Worm (Caenorhabditis elegans) whole organism, late embryonic: Measurements from ENCODE around the gene F14F9.3.

Source experiments
- C08G9.2 ChIP-seq: sonication (generic microtip); optimal IDR thresholded peaks from 2 replicates; lab custom pipeline; 2016; ENCODE audit warnings: mild to moderate bottlenecking, missing genetic modification characterization, moderate library complexity, missing compliant biosample characterization
- K02D7.2 ChIP-seq: sonication (generic microtip); optimal IDR thresholded peaks from 2 replicates; lab custom pipeline; 2017; ENCODE audit warnings: mild to moderate bottlenecking, missing genetic modification characterization, missing compliant biosample characterization
- K09A11.1 ChIP-seq: sonication (generic microtip); optimal IDR thresholded peaks from 2 replicates; lab custom pipeline; 2017; ENCODE audit warnings: antibody characterized with exemption, mild to moderate bottlenecking, missing genetic modification characterization, missing compliant biosample characterization; ENCODE audit not compliant: insufficient read depth
- T23F11.4 ChIP-seq: fragments of 200-800 bp; sonication (Bioruptor generic); optimal IDR thresholded peaks from 2 replicates; lab custom pipeline; 2018; ENCODE audit warnings: mild to moderate bottlenecking, missing genetic modification characterization, missing compliant biosample characterization
- ahr-1 ChIP-seq: sonication (generic microtip); optimal IDR thresholded peaks from 2 replicates; lab custom pipeline; 2016; ENCODE audit warnings: missing genetic modification characterization, missing compliant biosample characterization
- ama-1 ChIP-seq: fragments of 150-350 bp; optimal IDR thresholded peaks from 2 replicates; lab custom pipeline; 2014
- ceh-24 ChIP-seq: sonication (generic microtip); optimal IDR thresholded peaks from 2 replicates; lab custom pipeline; 2016; ENCODE audit warnings: mild to moderate bottlenecking, missing genetic modification characterization, missing compliant biosample characterization
- ceh-30 ChIP-seq: fragments of 150-350 bp; optimal IDR thresholded peaks from 2 replicates; lab custom pipeline; 2014; ENCODE audit warnings: missing biosample characterization, missing genetic modification characterization
- dve-1 ChIP-seq: sonication (generic microtip); optimal IDR thresholded peaks from 2 replicates; lab custom pipeline; 2017; ENCODE audit warnings: antibody characterized with exemption, mild to moderate bottlenecking, missing genetic modification characterization, missing compliant biosample characterization
- elt-2 ChIP-seq: sonication (generic microtip); optimal IDR thresholded peaks from 2 replicates; lab custom pipeline; 2016; ENCODE audit warnings: missing genetic modification reagents, missing genetic modification characterization, missing compliant biosample characterization
- elt-4 ChIP-seq: sonication (generic microtip); optimal IDR thresholded peaks from 2 replicates; lab custom pipeline; 2016; ENCODE audit warnings: missing genetic modification characterization, missing compliant biosample characterization
- ets-4 ChIP-seq: sonication (generic microtip); optimal IDR thresholded peaks from 2 replicates; lab custom pipeline; 2016; ENCODE audit warnings: missing genetic modification characterization, missing compliant biosample characterization
- fax-1 ChIP-seq: sonication (generic microtip); optimal IDR thresholded peaks from 2 replicates; lab custom pipeline; 2016; ENCODE audit warnings: missing genotype, missing genetic modification characterization, missing compliant biosample characterization
- gmeb-2 ChIP-seq: sonication (generic microtip); optimal IDR thresholded peaks from 2 replicates; lab custom pipeline; 2016; ENCODE audit warnings: missing genetic modification characterization, inconsistent platforms, missing compliant biosample characterization
- hlh-15 ChIP-seq: sonication (generic microtip); optimal IDR thresholded peaks from 2 replicates; lab custom pipeline; 2016; ENCODE audit warnings: missing genetic modification characterization, missing compliant biosample characterization
- hlh-30 ChIP-seq: sonication (generic microtip); optimal IDR thresholded peaks from 2 replicates; lab custom pipeline; 2017; ENCODE audit warnings: antibody characterized with exemption, missing genetic modification characterization, missing compliant biosample characterization; ENCODE audit not compliant: insufficient read depth
- hlh-8 ChIP-seq: sonication (generic microtip); optimal IDR thresholded peaks from 2 replicates; lab custom pipeline; 2016; ENCODE audit warnings: missing genotype, missing genetic modification characterization, missing compliant biosample characterization
- lim-6 ChIP-seq: sonication (generic microtip); optimal IDR thresholded peaks from 2 replicates; lab custom pipeline; 2016; ENCODE audit warnings: missing genetic modification characterization, missing compliant biosample characterization
- lin-11 ChIP-seq: fragments of 200-800 bp; sonication (Bioruptor generic); optimal IDR thresholded peaks from 2 replicates; lab custom pipeline; 2018; ENCODE audit warnings: mild to moderate bottlenecking, missing genetic modification characterization, missing compliant biosample characterization
- mec-3 ChIP-seq: sonication (generic microtip); optimal IDR thresholded peaks from 2 replicates; lab custom pipeline; 2016; ENCODE audit warnings: borderline replicate concordance, missing genetic modification characterization, missing compliant biosample characterization
- nfya-1 ChIP-seq: sonication (generic microtip); optimal IDR thresholded peaks from 2 replicates; lab custom pipeline; 2017; ENCODE audit warnings: missing genetic modification characterization, mild to moderate bottlenecking, missing compliant biosample characterization, antibody characterized with exemption, moderate library complexity
- nhr-232 ChIP-seq: sonication (generic microtip); optimal IDR thresholded peaks from 2 replicates; lab custom pipeline; 2016; ENCODE audit warnings: missing genetic modification characterization, missing compliant biosample characterization
- npax-4 ChIP-seq: sonication (generic microtip); optimal IDR thresholded peaks from 2 replicates; lab custom pipeline; 2016; ENCODE audit warnings: missing genetic modification characterization, missing compliant biosample characterization
- pax-1 ChIP-seq: fragments of 150-350 bp; optimal IDR thresholded peaks from 2 replicates; lab custom pipeline; 2014; ENCODE audit warnings: missing biosample characterization, missing genetic modification characterization
- pha-4 ChIP-seq: fragments of 150-350 bp; optimal IDR thresholded peaks from 2 replicates; lab custom pipeline; 2018; ENCODE audit warnings: missing biosample characterization, missing genetic modification reagents, missing genetic modification characterization
- pros-1 ChIP-seq: fragments of 150-350 bp; optimal IDR thresholded peaks from 2 replicates; lab custom pipeline; 2014; ENCODE audit warnings: missing biosample characterization, missing genetic modification reagents, missing genetic modification characterization
- rnt-1 ChIP-seq: sonication (generic microtip); optimal IDR thresholded peaks from 2 replicates; lab custom pipeline; 2016; ENCODE audit warnings: missing genetic modification characterization, missing compliant biosample characterization
- sdc-2 ChIP-seq: sonication (generic microtip); optimal IDR thresholded peaks from 2 replicates; lab custom pipeline; 2016; ENCODE audit warnings: missing genotype, missing genetic modification characterization, missing compliant biosample characterization
- sox-2 ChIP-seq: fragments of 200-800 bp; sonication (Bioruptor generic); IDR thresholded peaks from 2 replicates; pipeline ENCODE4 v1.3.6; 2022; ENCODE audit warnings: missing genetic modification reagents, missing genetic modification characterization, missing compliant biosample characterization
- sox-4 ChIP-seq: sonication (generic microtip); optimal IDR thresholded peaks from 2 replicates; lab custom pipeline; 2017; ENCODE audit warnings: mild to moderate bottlenecking, missing genetic modification characterization, inconsistent platforms, missing compliant biosample characterization
- tbx-2 ChIP-seq: sonication (generic microtip); optimal IDR thresholded peaks from 2 replicates; lab custom pipeline; 2016; ENCODE audit warnings: missing genetic modification characterization, missing compliant biosample characterization
- tbx-7 ChIP-seq: sonication (generic microtip); optimal IDR thresholded peaks from 2 replicates; lab custom pipeline; 2016; ENCODE audit warnings: missing genotype, missing genetic modification characterization, missing compliant biosample characterization
- unc-3 ChIP-seq, 2 experiments: fragments of 200-800 bp in 1 of 2; sonication (Bioruptor generic) in 1 of 2; sonication (generic microtip) in 1 of 2; conservative IDR thresholded peaks in 1 of 2; optimal IDR thresholded peaks in 1 of 2; 2 replicates each; pipeline versions ENCODE4 v1.3.6 to Lab custom; 2016 to 2022; ENCODE audit warnings: missing compliant biosample characterization in 2 of 2, missing genetic modification characterization in 2 of 2, missing genetic modification reagents in 1 of 2
- unc-42 ChIP-seq: sonication (generic microtip); optimal IDR thresholded peaks from 2 replicates; lab custom pipeline; 2016; ENCODE audit warnings: missing genotype, missing genetic modification characterization, missing compliant biosample characterization
- unc-86 ChIP-seq: sonication (generic microtip); optimal IDR thresholded peaks from 2 replicates; lab custom pipeline; 2016; ENCODE audit warnings: missing genetic modification characterization, missing compliant biosample characterization

Gene F14F9.3

DNA sequence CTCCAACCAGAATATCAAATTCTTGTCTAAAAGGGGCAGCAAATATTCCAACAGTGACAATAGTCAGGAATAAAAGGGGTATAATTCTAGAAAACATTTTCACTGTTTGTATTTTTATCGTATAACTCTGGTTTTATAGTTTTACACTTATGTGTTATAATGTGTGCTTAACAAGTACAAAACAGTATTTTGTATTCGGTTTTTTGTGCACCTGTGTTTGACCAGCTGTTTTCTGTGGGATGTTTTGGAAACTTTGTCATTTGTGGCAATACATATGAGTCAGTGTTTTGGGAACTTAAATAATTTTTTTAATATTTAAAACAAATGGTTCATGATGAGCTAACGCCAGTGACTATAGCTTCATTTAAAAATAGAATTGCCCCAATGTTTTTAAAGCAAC, 8.4 kb downstream of the F14F9.3 start, which contains the start of gene F14F9.6:
Gene F14F9.6, minus strand, starts transcription at position 101 of the 400 bp plus-strand sequence.
- TF ChIP-seq npax-4 (tag; lab: Kevin White, UChicago) (no peak), fax-1 (tag; lab: Kevin White, UChicago) (no peak), lin-11 (tag; lab: Kevin White, UChicago) (no peak), ceh-30 (tag; lab: Kevin White, UChicago) (no peak), nfya-1 (tag; lab: Kevin White, UChicago) (no peak), dve-1 (tag; lab: Kevin White, UChicago) (no peak), sox-2 (no peak), elt-4 (tag; lab: Kevin White, UChicago) (no peak), pax-1 (tag; lab: Kevin White, UChicago) (no peak), unc-3 (GFP tag; conservative IDR thresholded peaks at IDR 0.05; lab: Robert Waterston, UW) (no peak), unc-3 (tag; optimal IDR thresholded peaks at IDR 0.05; lab: Kevin White, UChicago) (no peak), elt-2 (tag; lab: Kevin White, UChicago) (no peak), lim-6 (tag; lab: Kevin White, UChicago) (no peak)

DNA sequence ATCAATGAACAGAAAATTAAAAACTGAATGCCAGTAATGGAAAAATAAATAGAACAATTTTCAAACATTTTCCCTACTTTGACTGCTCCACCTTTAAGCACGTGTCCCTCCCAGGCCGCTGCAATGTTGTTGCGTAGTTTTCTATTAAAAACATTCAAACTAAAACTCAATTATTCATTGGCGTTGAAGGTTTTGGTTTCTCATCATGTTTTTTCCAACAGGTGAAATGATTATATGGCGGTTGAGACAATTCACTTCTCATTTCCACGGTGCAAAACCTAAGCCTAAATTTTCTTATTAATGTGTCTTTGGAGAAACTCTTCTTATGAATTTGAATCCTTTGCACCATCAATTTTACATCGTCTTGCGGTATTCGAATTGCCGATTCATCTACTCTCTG, 12.9 kb downstream of the F14F9.3 start, which contains the start of gene srh-130:
Gene srh-130, plus strand, starts transcription at position 301 of the 400 bp plus-strand sequence.
- TF ChIP-seq unc-86 (no peak), fax-1 (tag; lab: Kevin White, UChicago) (no peak), tbx-2 (tag; lab: Kevin White, UChicago) (no peak), npax-4 (tag; lab: Kevin White, UChicago) (no peak), K09A11.1 (tag; lab: Kevin White, UChicago) (no peak), rnt-1 (tag; lab: Kevin White, UChicago) (no peak)

DNA sequence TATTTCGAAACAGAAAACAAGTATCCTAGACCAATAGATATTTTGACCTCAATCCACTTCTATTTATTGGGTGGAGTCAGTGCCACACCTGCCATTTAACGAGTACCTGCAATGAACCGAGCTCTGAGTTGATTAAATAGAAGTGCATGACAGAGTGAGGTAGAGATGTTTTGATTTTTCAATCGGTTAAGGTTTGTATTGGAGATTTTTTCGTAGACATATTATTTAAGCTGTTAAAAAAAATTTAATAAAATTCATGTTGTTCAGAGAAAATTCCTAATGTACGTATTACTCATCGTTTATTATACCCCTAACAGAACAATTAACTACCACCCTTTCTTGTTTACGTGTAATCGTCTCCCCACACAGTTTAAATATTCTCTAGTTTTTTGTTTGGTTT, 17.5 kb downstream of the F14F9.3 start, which contains the start of gene srx-38:
Gene srx-38, minus strand, starts transcription at position 101 of the 400 bp plus-strand sequence.
- TF ChIP-seq dve-1 (tag; lab: Kevin White, UChicago), result no peak
- no peak for TF ChIP-seq sdc-2 (tag; lab: Kevin White, UChicago)
- TF ChIP-seq K02D7.2, result no peak
- TF ChIP-seq pros-1 (tag; lab: Kevin White, UChicago), result no peak
- no peak for TF ChIP-seq elt-2 (tag; lab: Kevin White, UChicago)
- TF ChIP-seq ets-4 (tag; lab: Kevin White, UChicago), result no peak
- no peak for TF ChIP-seq ahr-1 (tag; lab: Kevin White, UChicago)
- no peak for TF ChIP-seq elt-4 (tag; lab: Kevin White, UChicago)
- no peak for TF ChIP-seq ceh-24
- TF ChIP-seq npax-4 (tag; lab: Kevin White, UChicago), result no peak
- TF ChIP-seq hlh-30 (tag; lab: Kevin White, UChicago), result no peak
- TF ChIP-seq K09A11.1 (tag; lab: Kevin White, UChicago), result no peak
- no peak for TF ChIP-seq hlh-15 (tag; lab: Kevin White, UChicago)
- TF ChIP-seq, all 69 proteins: peak for 0

DNA sequence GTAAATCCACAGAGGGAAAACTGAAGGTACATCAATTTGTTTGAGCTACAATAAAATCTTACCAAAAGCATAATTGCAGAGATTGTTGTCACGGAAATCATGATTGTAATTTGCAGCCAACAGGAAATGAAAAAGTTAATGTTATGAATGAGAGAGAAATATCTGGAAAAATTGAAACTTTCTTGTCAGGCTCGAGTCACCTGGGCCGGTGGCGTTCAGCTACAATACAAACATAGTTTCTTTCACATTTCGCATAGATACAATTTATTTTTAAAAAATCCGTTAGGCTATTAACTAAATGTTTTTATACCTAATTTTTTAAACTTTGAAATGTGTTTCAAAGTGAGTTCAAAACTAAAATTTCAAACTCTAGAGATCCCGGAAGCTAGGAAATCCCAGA, 19.6 kb downstream of the F14F9.3 start, which contains the start of gene srx-39:
Gene srx-39, minus strand, starts transcription at position 101 of the 400 bp plus-strand sequence.
- no peak for TF ChIP-seq hlh-8 (tag; lab: Kevin White, UChicago)
- no peak for TF ChIP-seq ceh-24
- TF ChIP-seq nhr-232, result no peak
- TF ChIP-seq sox-2, result no peak
- TF ChIP-seq rnt-1 (tag; lab: Kevin White, UChicago), result no peak
- TF ChIP-seq ama-1 (lab: Kevin White, UChicago), result no peak
- no peak for TF ChIP-seq T23F11.4 (GFP tag; lab: Kevin White, UChicago)
- TF ChIP-seq tbx-7 (tag; lab: Kevin White, UChicago), result no peak
- TF ChIP-seq pha-4 (tag; lab: Kevin White, UChicago), result no peak
- no peak for TF ChIP-seq sox-4 (tag; lab: Kevin White, UChicago)
- TF ChIP-seq gmeb-2, result no peak
- TF ChIP-seq pros-1 (tag; lab: Kevin White, UChicago), result no peak
- TF ChIP-seq dve-1 (tag; lab: Kevin White, UChicago), result no peak
- TF ChIP-seq ceh-30 (tag; lab: Kevin White, UChicago), result no peak
- no peak for TF ChIP-seq lim-6 (tag; lab: Kevin White, UChicago)
- TF ChIP-seq unc-42 (tag; lab: Kevin White, UChicago), result no peak
- TF ChIP-seq K09A11.1 (tag; lab: Kevin White, UChicago), result no peak
- TF ChIP-seq mec-3 (tag; lab: Kevin White, UChicago), result no peak
- TF ChIP-seq unc-86, result no peak
- no peak for TF ChIP-seq C08G9.2 (tag; lab: Kevin White, UChicago)
